Worm (Caenorhabditis elegans) whole organism, young adult: ENCODE data around the gene T25E4.2.

Source experiments
- F22D6.2 ChIP-seq: sonication (generic microtip); optimal IDR thresholded peaks from 2 replicates; lab custom pipeline; 2016; ENCODE audit warnings: mild to moderate bottlenecking, missing genetic modification characterization, missing compliant biosample characterization
- F55B11.4 ChIP-seq: sonication (generic microtip); optimal IDR thresholded peaks from 2 replicates; lab custom pipeline; 2016; ENCODE audit warnings: missing compliant biosample characterization, missing genetic modification characterization, borderline replicate concordance; ENCODE audit not compliant: insufficient read depth
- K11D2.4 ChIP-seq: fragments of 200-800 bp; sonication (Bioruptor generic); IDR thresholded peaks from 2 replicates; pipeline ENCODE4 v1.3.6; 2022; ENCODE audit warnings: missing genetic modification reagents, missing genetic modification characterization, missing compliant biosample characterization
- T07F8.4 ChIP-seq: sonication (generic microtip); optimal IDR thresholded peaks from 2 replicates; lab custom pipeline; 2016; ENCODE audit warnings: mild to moderate bottlenecking, missing genetic modification characterization, moderate library complexity, missing compliant biosample characterization
- Y53G8AR.9 ChIP-seq: fragments of 200-800 bp; sonication (Bioruptor generic); conservative IDR thresholded peaks from 2 replicates; pipeline ENCODE4 v1.3.6; 2022; ENCODE audit warnings: missing genetic modification reagents, missing genetic modification characterization, missing compliant biosample characterization
- ZK185.1 ChIP-seq: sonication (generic microtip); optimal IDR thresholded peaks from 2 replicates; lab custom pipeline; 2016; ENCODE audit warnings: mild to moderate bottlenecking, missing genetic modification characterization, missing compliant biosample characterization; ENCODE audit not compliant: poor library complexity, severe bottlenecking
- tbp1 ChIP-seq: fragments of 200-800 bp; sonication (Bioruptor generic); optimal IDR thresholded peaks from 2 replicates; lab custom pipeline; 2018; ENCODE audit warnings: mild to moderate bottlenecking, missing genetic modification characterization, missing compliant biosample characterization
- unc-62 ChIP-seq: fragments of 150-350 bp; optimal IDR thresholded peaks from 2 replicates; lab custom pipeline; 2014; ENCODE audit warnings: missing biosample characterization, missing genetic modification reagents, missing genetic modification characterization
- ztf-3 ChIP-seq: fragments of 200-800 bp; sonication (Bioruptor generic); optimal IDR thresholded peaks from 2 replicates; lab custom pipeline; 2018; ENCODE audit warnings: mild to moderate bottlenecking, missing genetic modification characterization, missing compliant biosample characterization

DNA sequence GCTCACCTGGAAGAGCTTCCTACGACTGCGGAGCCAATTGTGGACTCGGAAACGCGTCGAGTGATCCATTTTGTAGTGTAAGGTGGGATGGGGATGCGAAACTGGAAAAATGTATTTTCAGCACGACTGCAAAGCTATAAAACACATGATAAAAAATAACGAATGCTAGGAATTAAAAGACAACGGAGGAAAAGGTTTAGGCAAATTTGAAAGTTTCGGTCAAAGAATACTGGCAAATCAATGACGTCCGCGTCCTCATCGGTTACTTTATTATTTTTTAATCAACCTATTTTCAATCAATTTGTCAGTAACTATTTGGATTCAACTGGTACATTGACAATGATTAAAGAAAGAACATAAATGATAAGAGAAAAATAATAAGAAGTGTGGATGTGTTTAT, 25.5 kb upstream of the T25E4.2 start, which contains the start of gene C17G10.7:
- TF ChIP-seq F22D6.2 (tag; lab: Kevin White, UChicago) (no peak), tbp1 (no peak), T07F8.4 (tag; lab: Kevin White, UChicago) (no peak), Y53G8AR.9 (GFP tag; lab: Robert Waterston, UW) (no peak), ztf-3 (GFP tag; lab: Kevin White, UChicago) (no peak), ZK185.1 (tag; lab: Kevin White, UChicago) (no peak), unc-62 (no peak), F55B11.4 (tag; lab: Kevin White, UChicago) (no peak), K11D2.4 (GFP tag; lab: Robert Waterston, UW) (no peak)
